Worm (Caenorhabditis elegans) whole organism, midembryonic: Measurements from ENCODE around the gene ZK686.5.

Experiments used
- ref-1 ChIP-seq: fragments of 200-800 bp; sonication (Bioruptor generic); conservative IDR thresholded peaks from 2 replicates; pipeline ENCODE4 v1.3.6; 2022; ENCODE audit warnings: missing genetic modification reagents, missing genetic modification characterization, missing compliant biosample characterization
- ztf-23 ChIP-seq: fragments of 200-800 bp; sonication (Bioruptor generic); IDR thresholded peaks from 2 replicates; pipeline ENCODE4 v1.3.6; 2022; ENCODE audit warnings: missing genetic modification reagents, missing genetic modification characterization, missing compliant biosample characterization
- ztf-29 ChIP-seq: fragments of 200-800 bp; sonication (Bioruptor generic); IDR thresholded peaks from 2 replicates; pipeline ENCODE4 v1.3.6; 2022; ENCODE audit warnings: missing genetic modification reagents, missing genetic modification characterization, missing compliant biosample characterization

ce11 chrIII:7814159-7815055, 47.1 kb upstream of the ZK686.5 start, which contains the start of gene egl-5:
- TF ChIP-seq ztf-23 (GFP tag; lab: Robert Waterston, UW) (no peak), ztf-29 (GFP tag; lab: Robert Waterston, UW) (no peak), ref-1 (GFP tag; lab: Robert Waterston, UW) (no peak)
